Fruit fly (Drosophila melanogaster): ENCODE measurements around the gene SPoCk.

- no peak for TF ChIP-seq ttk (optimal IDR thresholded peaks at IDR 0.05)
- TF ChIP-seq insv (optimal IDR thresholded peaks at IDR 0.05) = no peak
- no peak for TF ChIP-seq psq (optimal IDR thresholded peaks at IDR 0.05)
These were observed 77.0 kb downstream of the SPoCk start for dm6 chr3L:22826236-22826635.
